Fruit fly (Drosophila melanogaster) whole organism, embryonic: ENCODE data around the gene Rexo5.

Experiments
- Abd-B ChIP-seq: fragments of 200-800 bp; sonication (Bioruptor generic); optimal IDR thresholded peaks from 2 replicates; lab custom pipeline; 2018; ENCODE audit warnings: missing biosample characterization, mild to moderate bottlenecking, missing genetic modification characterization, moderate library complexity
- Ada2b ChIP-seq: fragments of 200-800 bp; sonication (Bioruptor generic); IDR thresholded peaks from 2 replicates; pipeline ENCODE4 v1.3.6; 2022; ENCODE audit warnings: missing biosample characterization, missing genetic modification characterization
- B-H1 ChIP-seq: fragments of 200-800 bp; sonication (Bioruptor generic); IDR thresholded peaks from 3 replicates; pipeline ENCODE4 v1.3.6; 2022; ENCODE audit warnings: missing biosample characterization, missing genetic modification characterization
- Blimp-1 ChIP-seq: fragments of 200-800 bp; sonication (Bioruptor generic); optimal IDR thresholded peaks from 3 replicates; lab custom pipeline; 2018; ENCODE audit warnings: missing biosample characterization, missing genetic modification characterization, mild to moderate bottlenecking, moderate library complexity, missing genetic modification reagents
- CG11093 ChIP-seq: fragments of 200-800 bp; sonication (Bioruptor generic); IDR thresholded peaks from 3 replicates; pipeline ENCODE4 v1.3.6; 2022; ENCODE audit warnings: missing biosample characterization, missing genetic modification characterization
- CG11398 ChIP-seq: fragments of 200-800 bp; sonication (Bioruptor generic); optimal IDR thresholded peaks from 2 replicates; lab custom pipeline; 2016; ENCODE audit warnings: missing biosample characterization, missing genetic modification characterization
- CG11723 ChIP-seq: fragments of 200-800 bp; sonication (Bioruptor generic); optimal IDR thresholded peaks from 2 replicates; lab custom pipeline; 2017; ENCODE audit warnings: missing biosample characterization, mild to moderate bottlenecking, missing genetic modification characterization
- CG12071 ChIP-seq: fragments of 200-800 bp; sonication (Bioruptor generic); optimal IDR thresholded peaks from 3 replicates; lab custom pipeline; 2018; ENCODE audit warnings: missing biosample characterization, mild to moderate bottlenecking, missing genetic modification characterization
- CG12299 ChIP-seq: fragments of 200-800 bp; sonication (Bioruptor generic); optimal IDR thresholded peaks from 2 replicates; lab custom pipeline; 2018; ENCODE audit warnings: missing biosample characterization, mild to moderate bottlenecking, missing genetic modification characterization
- CG12744 ChIP-seq: fragments of 200-800 bp; sonication (Bioruptor generic); optimal IDR thresholded peaks from 2 replicates; lab custom pipeline; 2016; ENCODE audit warnings: missing biosample characterization, missing genetic modification characterization
- CG14710 ChIP-seq: fragments of 200-800 bp; sonication (Bioruptor generic); optimal IDR thresholded peaks from 3 replicates; lab custom pipeline; 2019; ENCODE audit warnings: missing biosample characterization, mild to moderate bottlenecking, missing genetic modification characterization, moderate library complexity
- CG16779 ChIP-seq: fragments of 200-800 bp; sonication (Bioruptor generic); IDR thresholded peaks from 2 replicates; pipeline ENCODE4 v1.3.6; 2022; ENCODE audit warnings: missing biosample characterization, missing genetic modification characterization
- CG18599 ChIP-seq: fragments of 200-800 bp; sonication (Bioruptor generic); optimal IDR thresholded peaks from 3 replicates; lab custom pipeline; 2017; ENCODE audit warnings: missing biosample characterization, missing genetic modification characterization, mild to moderate bottlenecking, moderate library complexity, missing genetic modification reagents
- CG2116 ChIP-seq: fragments of 200-800 bp; sonication (Bioruptor generic); optimal IDR thresholded peaks from 3 replicates; lab custom pipeline; 2018; ENCODE audit warnings: missing biosample characterization, mild to moderate bottlenecking, missing genetic modification characterization
- CG31365 ChIP-seq: fragments of 200-800 bp; sonication (Bioruptor generic); optimal IDR thresholded peaks from 2 replicates; lab custom pipeline; 2018; ENCODE audit warnings: missing biosample characterization, mild to moderate bottlenecking, missing genetic modification characterization
- CG32767 ChIP-seq: fragments of 200-800 bp; sonication (Bioruptor generic); IDR thresholded peaks from 2 replicates; pipeline ENCODE4 v1.3.6; 2022; ENCODE audit warnings: missing biosample characterization, missing genetic modification characterization
- CG4617 ChIP-seq: fragments of 200-800 bp; sonication (Bioruptor generic); optimal IDR thresholded peaks from 3 replicates; lab custom pipeline; 2016; ENCODE audit warnings: missing biosample characterization, missing genetic modification characterization, borderline replicate concordance
- CG6791 ChIP-seq: fragments of 200-800 bp; sonication (Bioruptor generic); IDR thresholded peaks from 3 replicates; pipeline ENCODE4 v1.3.6; 2022; ENCODE audit warnings: missing biosample characterization, missing genetic modification characterization; ENCODE audit not compliant: partially characterized antibody
- CG7745 ChIP-seq: fragments of 200-800 bp; sonication (Bioruptor generic); optimal IDR thresholded peaks from 2 replicates; lab custom pipeline; 2018; ENCODE audit warnings: missing biosample characterization, mild to moderate bottlenecking, missing genetic modification characterization, moderate library complexity
- CG7928 ChIP-seq: fragments of 200-800 bp; sonication (Bioruptor generic); optimal IDR thresholded peaks from 2 replicates; lab custom pipeline; 2017; ENCODE audit warnings: missing biosample characterization, mild to moderate bottlenecking, missing genetic modification characterization
- CG8290 ChIP-seq, 3 experiments: fragments of 200-800 bp; sonication (Bioruptor generic); optimal IDR thresholded peaks; 2 replicates each; lab custom pipeline; 2016 to 2019; ENCODE audit warnings: missing biosample characterization in 3 of 3, missing genetic modification characterization in 3 of 3, mild to moderate bottlenecking in 2 of 3, moderate library complexity in 1 of 3
- CG8944 ChIP-seq: fragments of 200-800 bp; sonication (Bioruptor generic); optimal IDR thresholded peaks from 3 replicates; lab custom pipeline; 2016; ENCODE audit warnings: missing biosample characterization, missing genetic modification characterization
- CG9817 ChIP-seq: fragments of 200-800 bp; sonication (Bioruptor generic); optimal IDR thresholded peaks from 2 replicates; lab custom pipeline; 2018; ENCODE audit warnings: missing biosample characterization, mild to moderate bottlenecking, missing genetic modification characterization, moderate library complexity
- D ChIP-seq, 2 experiments: fragments of 200-800 bp in 1 of 2; fragments of >200 bp in 1 of 2; sonication (Bioruptor generic) in 1 of 2; optimal IDR thresholded peaks; 2 replicates in 1 of 2; 3 replicates in 1 of 2; lab custom pipeline; 2017; ENCODE audit warnings: mild to moderate bottlenecking in 1 of 2, missing biosample characterization in 1 of 2, missing genetic modification characterization in 1 of 2, missing genetic modification reagents in 1 of 2
- Deaf1 ChIP-seq: fragments of 200-800 bp; optimal IDR thresholded peaks from 3 replicates; lab custom pipeline; 2019; ENCODE audit warnings: missing biosample characterization, mild to moderate bottlenecking, missing genetic modification characterization, moderate library complexity
- Dip3 ChIP-seq: fragments of 200-800 bp; sonication (Bioruptor generic); optimal IDR thresholded peaks from 3 replicates; lab custom pipeline; 2016; ENCODE audit warnings: missing biosample characterization, missing genetic modification characterization
- Hmr ChIP-seq: fragments of 200-800 bp; sonication (Bioruptor generic); optimal IDR thresholded peaks from 3 replicates; lab custom pipeline; 2017; ENCODE audit warnings: mild to moderate bottlenecking, missing biosample characterization, missing genetic modification reagents, missing genetic modification characterization
- Hsf ChIP-seq: fragments of 200-800 bp; sonication (Bioruptor generic); optimal IDR thresholded peaks from 3 replicates; lab custom pipeline; 2016; ENCODE audit warnings: missing biosample characterization, missing genetic modification characterization
- MESR4 ChIP-seq: fragments of 200-800 bp; sonication (Bioruptor generic); optimal IDR thresholded peaks from 2 replicates; lab custom pipeline; 2018; ENCODE audit warnings: missing biosample characterization, mild to moderate bottlenecking, missing genetic modification characterization, moderate library complexity
- NC2α ChIP-seq: fragments of 200-800 bp; sonication (Bioruptor generic); optimal IDR thresholded peaks from 2 replicates; lab custom pipeline; 2016; ENCODE audit warnings: missing biosample characterization, missing genetic modification characterization
- Poxn ChIP-seq: fragments of 200-800 bp; sonication (Bioruptor generic); IDR thresholded peaks from 2 replicates; pipeline ENCODE4 v1.3.6; 2022; ENCODE audit warnings: missing biosample characterization, missing genetic modification characterization
- Scr ChIP-seq: fragments of 200-800 bp; sonication (Bioruptor generic); IDR thresholded peaks from 2 replicates; pipeline ENCODE4 v1.3.6; 2022; ENCODE audit warnings: missing biosample characterization, missing genetic modification characterization; ENCODE audit not compliant: partially characterized antibody
- Ssrp ChIP-seq: fragments of 200-800 bp; sonication (Bioruptor generic); optimal IDR thresholded peaks from 2 replicates; lab custom pipeline; 2018; ENCODE audit warnings: missing biosample characterization, mild to moderate bottlenecking, missing genetic modification characterization, moderate library complexity
- TFAM ChIP-seq: fragments of 200-800 bp; sonication (Bioruptor generic); optimal IDR thresholded peaks from 2 replicates; lab custom pipeline; 2017; ENCODE audit warnings: missing biosample characterization, missing genetic modification characterization, inconsistent platforms
- amos ChIP-seq: fragments of 200-800 bp; sonication (Bioruptor generic); IDR thresholded peaks from 2 replicates; pipeline ENCODE4 v1.3.6; 2022; ENCODE audit warnings: missing biosample characterization, missing genetic modification characterization; ENCODE audit not compliant: partially characterized antibody
- ash1 ChIP-seq: fragments of 200-800 bp; sonication (Bioruptor generic); optimal IDR thresholded peaks from 2 replicates; lab custom pipeline; 2018; ENCODE audit warnings: missing biosample characterization, mild to moderate bottlenecking, missing genetic modification characterization
- btn ChIP-seq: fragments of 200-800 bp; sonication (Bioruptor generic); optimal IDR thresholded peaks from 2 replicates; lab custom pipeline; 2016; ENCODE audit warnings: missing biosample characterization, missing genetic modification characterization
- esg ChIP-seq: fragments of 200-800 bp; sonication (Bioruptor generic); conservative IDR thresholded peaks from 2 replicates; pipeline ENCODE4 v1.3.6; 2022; ENCODE audit warnings: missing biosample characterization, missing genetic modification characterization
- gcm ChIP-seq: fragments of 200-800 bp; sonication (Bioruptor generic); optimal IDR thresholded peaks from 2 replicates; lab custom pipeline; 2019; ENCODE audit warnings: missing biosample characterization, mild to moderate bottlenecking, missing genetic modification characterization, moderate library complexity
- gsb-n ChIP-seq: fragments of 200-800 bp; sonication (Bioruptor generic); optimal IDR thresholded peaks from 3 replicates; lab custom pipeline; 2018; ENCODE audit warnings: missing biosample characterization, mild to moderate bottlenecking, missing genetic modification characterization
- h ChIP-seq: fragments of >200 bp; optimal IDR thresholded peaks from 2 replicates; lab custom pipeline; 2017
- jumu ChIP-seq: fragments of 200-800 bp; sonication (Bioruptor generic); optimal IDR thresholded peaks from 3 replicates; lab custom pipeline; 2016; ENCODE audit warnings: missing biosample characterization, missing genetic modification characterization
- klu ChIP-seq: fragments of 200-800 bp; sonication (Bioruptor generic); IDR thresholded peaks from 2 replicates; pipeline ENCODE4 v1.3.6; 2022; ENCODE audit warnings: missing biosample characterization, missing genetic modification characterization
- mam ChIP-seq: fragments of 200-800 bp; sonication (Bioruptor generic); optimal IDR thresholded peaks from 3 replicates; lab custom pipeline; 2016; ENCODE audit warnings: missing biosample characterization, missing genetic modification characterization
- mld ChIP-seq: fragments of 200-800 bp; sonication (Bioruptor generic); IDR thresholded peaks from 3 replicates; pipeline ENCODE4 v1.3.6; 2022; ENCODE audit warnings: missing biosample characterization, missing genetic modification characterization; ENCODE audit not compliant: partially characterized antibody
- nerfin-2 ChIP-seq: fragments of 200-800 bp; sonication (Bioruptor generic); IDR thresholded peaks from 2 replicates; pipeline ENCODE4 v1.3.6; 2022; ENCODE audit warnings: missing biosample characterization, missing genetic modification characterization; ENCODE audit not compliant: partially characterized antibody
- psq ChIP-seq: fragments of 200-800 bp; sonication (Bioruptor generic); optimal IDR thresholded peaks from 2 replicates; lab custom pipeline; 2017; ENCODE audit warnings: missing biosample characterization, missing genetic modification characterization
- sens-2 ChIP-seq: fragments of 200-800 bp; sonication (Bioruptor generic); IDR thresholded peaks from 2 replicates; pipeline ENCODE4 v1.3.6; 2022; ENCODE audit warnings: missing biosample characterization, missing genetic modification characterization
- shn ChIP-seq: fragments of 200-800 bp; sonication (Bioruptor generic); optimal IDR thresholded peaks from 3 replicates; lab custom pipeline; 2016; ENCODE audit warnings: missing biosample characterization, missing genetic modification characterization
- zfh1 ChIP-seq: fragments of 200-800 bp; sonication (Bioruptor generic); IDR thresholded peaks from 3 replicates; pipeline ENCODE4 v1.3.6; 2022; ENCODE audit warnings: missing biosample characterization, missing genetic modification characterization

Gene Rexo5

DNA sequence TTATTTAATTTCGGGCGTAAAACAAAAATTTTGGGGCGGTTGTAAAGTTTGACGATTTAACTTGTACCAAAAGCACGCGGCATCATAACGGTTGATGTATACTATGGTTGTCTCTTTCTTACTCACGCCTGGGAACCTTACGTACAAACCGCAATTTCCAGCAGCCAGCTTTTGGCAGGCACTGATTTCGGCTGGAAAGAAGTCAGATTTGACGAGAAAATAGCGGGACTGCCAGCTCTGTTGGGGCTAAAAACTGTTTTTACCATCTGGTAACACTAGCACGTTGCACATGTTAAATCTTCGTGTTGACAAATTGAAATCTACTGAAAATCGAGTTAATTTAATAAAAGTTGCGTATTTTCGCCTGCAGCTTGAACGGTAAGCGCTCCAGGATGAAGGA is 2.4 kb downstream of the Rexo5 start, which contains the start of gene zpg (continued):
- TF ChIP-seq Scr (peak; percentile 48; the same call in 1 of the 2 replicates), CG31365 (tag; lab: Kevin White, UChicago) (peak; percentile 7), zfh1 (GFP tag; lab: Robert Waterston, UW) (0 out of 3 replicates have a peak, but pooled peaks have one; percentile 17), CG11398 (no peak), Ssrp (tag; lab: Kevin White, UChicago) (no peak), CG8290 (GFP tag; optimal IDR thresholded peaks at IDR 0.05; lab: Kevin White, UChicago) (no peak), CG8290 (tag; optimal IDR thresholded peaks at IDR 0.05; lab: Kevin White, UChicago) (peak in 1 of 2 experiments; percentile 11), CG4617 (peak; percentile 69), amos (GFP tag; lab: Robert Waterston, UW) (peak; percentile 63), Ada2b (GFP tag; lab: Robert Waterston, UW) (no peak), CG11093 (GFP tag; lab: Robert Waterston, UW) (no peak), esg (GFP tag; lab: Robert Waterston, UW) (no peak), CG12744 (GFP tag; lab: Kevin White, UChicago) (no peak), mam (GFP tag; lab: Kevin White, UChicago) (peak; percentile 35), klu (no peak), nerfin-2 (no peak), CG7745 (tag; lab: Kevin White, UChicago) (no peak), sens-2 (GFP tag; lab: Robert Waterston, UW) (no peak), CG12071 (no peak), CG9817 (tag; lab: Kevin White, UChicago) (peak; percentile 7), btn (GFP tag; lab: Kevin White, UChicago) (no peak), CG7928 (GFP tag; lab: Kevin White, UChicago) (no peak), D (optimal IDR thresholded peaks at IDR 0.05; lab: Kevin White, UChicago) (no peak), D (GFP tag; optimal IDR thresholded peaks at IDR 0.05; lab: Kevin White, UChicago) (no peak), shn (no peak), CG6791 (GFP tag; lab: Robert Waterston, UW) (peak; percentile 59; the same call in 2 of the 3 replicates), ash1 (no peak), CG11723 (GFP tag; lab: Kevin White, UChicago) (no peak), CG18599 (GFP tag; lab: Kevin White, UChicago) (no peak), Poxn (GFP tag; lab: Robert Waterston, UW) (no peak), gsb-n (no peak), Blimp-1 (no peak), CG16779 (no peak), NC2α (GFP tag; lab: Kevin White, UChicago) (no peak), B-H1 (no peak), jumu (peak; percentile 44), Hmr (GFP tag; lab: Kevin White, UChicago) (peak; percentile 55), Dip3 (GFP tag; lab: Kevin White, UChicago) (peak; percentile 35), Deaf1 (tag; lab: Kevin White, UChicago) (no peak), mld (GFP tag; lab: Robert Waterston, UW) (no peak), CG8944 (GFP tag; lab: Kevin White, UChicago) (no peak), gcm (GFP tag; lab: Kevin White, UChicago) (no peak), Abd-B (GFP tag; lab: Kevin White, UChicago) (peak; percentile 59), MESR4 (GFP tag; lab: Kevin White, UChicago) (peak; percentile 58), Hsf (no peak), h (lab: Kevin White, UChicago) (no peak), CG2116 (GFP tag; lab: Kevin White, UChicago) (peak; percentile 9), psq (GFP tag; lab: Kevin White, UChicago) (no peak), CG32767 (GFP tag; lab: Robert Waterston, UW) (no peak), TFAM (GFP tag; lab: Kevin White, UChicago) (no peak), CG14710 (tag; lab: Kevin White, UChicago) (no peak), CG12299 (tag; lab: Kevin White, UChicago) (no peak)
